Fruit fly (Drosophila melanogaster): ENCODE data around the gene Keap1.

- no peak for TF ChIP-seq Lpt (GFP tag; optimal IDR thresholded peaks at IDR 0.05)
- TF ChIP-seq Atf6 (GFP tag; IDR thresholded peaks at IDR 0.05): no peak
- no peak for TF ChIP-seq NC2β (GFP tag; optimal IDR thresholded peaks at IDR 0.05)
Measured at dm6 chr3R:17061736-17062371, 17.9 kb downstream of the Keap1 start.

Data from whole organism, embryonic.